Fruit fly (Drosophila melanogaster) whole organism: Measurements from ENCODE around the gene capt.

Experiments used
- CG8478 ChIP-seq: fragments of >200 bp; optimal IDR thresholded peaks from 2 replicates; lab custom pipeline; 2018; ENCODE audit warnings: inconsistent platforms
- EcR ChIP-seq, 2 experiments: fragments of >200 bp; optimal IDR thresholded peaks; 2 replicates each; lab custom pipeline; 2017; ENCODE audit warnings: missing biosample characterization in 2 of 2, missing genetic modification characterization in 2 of 2, missing genetic modification reagents in 2 of 2
- pan ChIP-seq: fragments of >200 bp; optimal IDR thresholded peaks from 2 replicates; lab custom pipeline; 2017
- psq ChIP-seq: fragments of >200 bp; optimal IDR thresholded peaks from 2 replicates; lab custom pipeline; 2017

dm6 chr2L:1135495-1135894 is 22.6 kb downstream of the capt start:
- TF ChIP-seq EcR (GFP tag; optimal IDR thresholded peaks at IDR 0.05; lab: Kevin White, UChicago) = no peak
- TF ChIP-seq CG8478 (lab: Kevin White, UChicago) = no peak
- no peak for TF ChIP-seq pan (lab: Kevin White, UChicago)
- no peak for TF ChIP-seq psq (lab: Kevin White, UChicago)
